Worm (Caenorhabditis elegans) whole organism, L1 larva: ENCODE results near the gene sec-16A.1.
A peak's percentile ranks its signal among the peaks of the same experiment; 100 is the strongest.

Source experiments
- C16A3.4 ChIP-seq: fragments of 150-350 bp; optimal IDR thresholded peaks from 2 replicates; lab custom pipeline; 2014; ENCODE audit warnings: missing biosample characterization, missing genetic modification characterization
- C34B4.2 ChIP-seq: sonication (generic microtip); optimal IDR thresholded peaks from 2 replicates; lab custom pipeline; 2017; ENCODE audit warnings: mild to moderate bottlenecking, missing genetic modification characterization, missing compliant biosample characterization
- F16B12.6 ChIP-seq: fragments of 150-350 bp; optimal IDR thresholded peaks from 2 replicates; lab custom pipeline; 2014; ENCODE audit warnings: missing biosample characterization, missing genetic modification characterization
- aha-1 ChIP-seq: fragments of 150-350 bp; optimal IDR thresholded peaks from 2 replicates; lab custom pipeline; 2014; ENCODE audit warnings: missing biosample characterization, missing genetic modification characterization
- alr-1 ChIP-seq: fragments of 200-800 bp; sonication (Bioruptor generic); optimal IDR thresholded peaks from 2 replicates; lab custom pipeline; 2018; ENCODE audit warnings: borderline replicate concordance, mild to moderate bottlenecking, missing genetic modification characterization, missing compliant biosample characterization
- ama-1 ChIP-seq: fragments of 150-350 bp; optimal IDR thresholded peaks from 2 replicates; lab custom pipeline; 2014
- ceh-82 ChIP-seq, 3 experiments: fragments of 150-350 bp in 1 of 3; sonication (generic microtip) in 2 of 3; optimal IDR thresholded peaks; 2 replicates each; lab custom pipeline; 2014 to 2017; ENCODE audit warnings: missing biosample characterization in 3 of 3, missing genetic modification characterization in 3 of 3
- ceh-90 ChIP-seq: sonication (generic microtip); optimal IDR thresholded peaks from 2 replicates; lab custom pipeline; 2016; ENCODE audit warnings: missing genetic modification characterization, missing compliant biosample characterization
- ces-1 ChIP-seq: fragments of 150-350 bp; optimal IDR thresholded peaks from 2 replicates; lab custom pipeline; 2014; ENCODE audit warnings: missing biosample characterization, missing genetic modification reagents, missing genetic modification characterization
- egl-13 ChIP-seq: sonication (generic microtip); optimal IDR thresholded peaks from 2 replicates; lab custom pipeline; 2016; ENCODE audit warnings: missing genotype, missing genetic modification reagents, missing genetic modification characterization, missing compliant biosample characterization
- egl-27 ChIP-seq, 2 experiments: fragments of 150-350 bp in 1 of 2; sonication (generic microtip); optimal IDR thresholded peaks; 3 replicates each; lab custom pipeline; 2017 to 2018; ENCODE audit warnings: missing biosample characterization in 2 of 2, missing genetic modification characterization in 2 of 2, missing genetic modification reagents in 2 of 2
- elt-3 ChIP-seq, 6 experiments: fragments of 150-350 bp in 1 of 6; sonication (generic microtip); optimal IDR thresholded peaks; 2 replicates each; lab custom pipeline; 2017 to 2018; ENCODE audit warnings: missing biosample characterization in 6 of 6, missing genetic modification characterization in 6 of 6, inconsistent platforms in 1 of 6
- ets-5 ChIP-seq: fragments of 200-800 bp; sonication (Bioruptor generic); IDR thresholded peaks from 2 replicates; pipeline ENCODE4 v1.3.6; 2022; ENCODE audit warnings: missing genetic modification characterization, missing compliant biosample characterization
- fkh-10 ChIP-seq: sonication (generic microtip); optimal IDR thresholded peaks from 2 replicates; lab custom pipeline; 2017; ENCODE audit warnings: missing biosample characterization, missing genetic modification reagents, missing genetic modification characterization
- fkh-4 ChIP-seq: sonication (generic microtip); optimal IDR thresholded peaks from 2 replicates; lab custom pipeline; 2016; ENCODE audit warnings: missing compliant biosample characterization, missing genetic modification characterization, borderline replicate concordance
- fkh-8 ChIP-seq: sonication (generic microtip); optimal IDR thresholded peaks from 2 replicates; lab custom pipeline; 2016; ENCODE audit warnings: mild to moderate bottlenecking, missing genetic modification characterization, missing compliant biosample characterization
- grh-1 ChIP-seq: fragments of 200-800 bp; sonication (Bioruptor generic); IDR thresholded peaks from 2 replicates; pipeline ENCODE4 v1.3.6; 2022; ENCODE audit warnings: missing genetic modification reagents, missing genetic modification characterization, missing compliant biosample characterization
- hlh-17 ChIP-seq: fragments of 200-800 bp; sonication (Bioruptor generic); optimal IDR thresholded peaks from 2 replicates; lab custom pipeline; 2018; ENCODE audit warnings: missing genetic modification characterization, mild to moderate bottlenecking, missing compliant biosample characterization, moderate library complexity, borderline replicate concordance
- hlh-4 ChIP-seq: sonication (generic microtip); optimal IDR thresholded peaks from 2 replicates; lab custom pipeline; 2016; ENCODE audit warnings: mild to moderate bottlenecking, missing genetic modification characterization, missing compliant biosample characterization
- hpl-2 ChIP-seq: fragments of 150-350 bp; optimal IDR thresholded peaks from 2 replicates; lab custom pipeline; 2014; ENCODE audit warnings: missing biosample characterization, missing genetic modification reagents, missing genetic modification characterization
- irx-1 ChIP-seq: sonication (generic microtip); optimal IDR thresholded peaks from 2 replicates; lab custom pipeline; 2016; ENCODE audit warnings: missing genetic modification characterization, missing compliant biosample characterization
- lin-13 ChIP-seq: fragments of 150-350 bp; optimal IDR thresholded peaks from 2 replicates; lab custom pipeline; 2014; ENCODE audit warnings: missing biosample characterization, missing genetic modification reagents, missing genetic modification characterization
- lin-14 ChIP-seq: fragments of 200-800 bp; sonication (Bioruptor generic); optimal IDR thresholded peaks from 2 replicates; lab custom pipeline; 2018; ENCODE audit warnings: mild to moderate bottlenecking, missing genetic modification characterization, moderate library complexity, missing compliant biosample characterization
- lin-39 ChIP-seq: fragments of 150-350 bp; optimal IDR thresholded peaks from 2 replicates; lab custom pipeline; 2014; ENCODE audit warnings: missing biosample characterization, missing genetic modification reagents, missing genetic modification characterization
- mab-9 ChIP-seq: fragments of 200-800 bp; sonication (Bioruptor generic); IDR thresholded peaks from 2 replicates; pipeline ENCODE4 v1.3.6; 2022; ENCODE audit warnings: missing genetic modification reagents, missing genetic modification characterization, missing compliant biosample characterization
- mef-2 ChIP-seq: fragments of 150-350 bp; optimal IDR thresholded peaks from 2 replicates; lab custom pipeline; 2014; ENCODE audit warnings: missing biosample characterization, missing genetic modification characterization
- mep-1 ChIP-seq: fragments of 150-350 bp; optimal IDR thresholded peaks from 2 replicates; lab custom pipeline; 2014; ENCODE audit warnings: missing biosample characterization, missing genetic modification characterization
- nhr-11 ChIP-seq: fragments of 150-350 bp; optimal IDR thresholded peaks from 2 replicates; lab custom pipeline; 2014; ENCODE audit warnings: missing biosample characterization, missing genetic modification characterization
- nhr-12 ChIP-seq: sonication (generic microtip); optimal IDR thresholded peaks from 2 replicates; lab custom pipeline; 2017; ENCODE audit warnings: missing biosample characterization, missing genetic modification characterization
- nhr-19 ChIP-seq: fragments of 200-800 bp; sonication (Bioruptor generic); conservative IDR thresholded peaks from 2 replicates; pipeline ENCODE4 v1.3.6; 2022; ENCODE audit warnings: missing genetic modification characterization, missing compliant biosample characterization
- nhr-28 ChIP-seq: fragments of 150-350 bp; optimal IDR thresholded peaks from 2 replicates; lab custom pipeline; 2014; ENCODE audit warnings: missing biosample characterization, missing genetic modification characterization
- nhr-47 ChIP-seq: sonication (generic microtip); optimal IDR thresholded peaks from 2 replicates; lab custom pipeline; 2016; ENCODE audit warnings: mild to moderate bottlenecking, missing genetic modification characterization, moderate library complexity, missing compliant biosample characterization
- nhr-76 ChIP-seq: sonication (generic microtip); optimal IDR thresholded peaks from 2 replicates; lab custom pipeline; 2017; ENCODE audit warnings: missing biosample characterization, missing genetic modification characterization
- nhr-84 ChIP-seq: sonication (generic microtip); optimal IDR thresholded peaks from 2 replicates; lab custom pipeline; 2017; ENCODE audit warnings: missing biosample characterization, missing genetic modification characterization
- nhr-85 ChIP-seq: sonication (generic microtip); peaks from one replicate; lab custom pipeline; 2016; ENCODE audit warnings: missing genetic modification characterization, inconsistent platforms, missing compliant biosample characterization
- pqm-1 ChIP-seq: sonication (generic microtip); optimal IDR thresholded peaks from 3 replicates; lab custom pipeline; 2017; ENCODE audit warnings: missing biosample characterization, missing genetic modification characterization
- rnt-1 ChIP-seq: sonication (generic microtip); optimal IDR thresholded peaks from 2 replicates; lab custom pipeline; 2016; ENCODE audit warnings: mild to moderate bottlenecking, missing genetic modification characterization, moderate library complexity, missing compliant biosample characterization
- snpc-4 ChIP-seq: fragments of 150-350 bp; optimal IDR thresholded peaks from 2 replicates; lab custom pipeline; 2014; ENCODE audit warnings: missing biosample characterization, missing genetic modification characterization
- snu-23 ChIP-seq: sonication (generic microtip); optimal IDR thresholded peaks from 2 replicates; lab custom pipeline; 2016; ENCODE audit warnings: missing genetic modification characterization, missing compliant biosample characterization
- sup-37 ChIP-seq: fragments of 200-800 bp; sonication (Bioruptor generic); optimal IDR thresholded peaks from 2 replicates; lab custom pipeline; 2018; ENCODE audit warnings: mild to moderate bottlenecking, missing genetic modification characterization, missing compliant biosample characterization
- swsn-7 ChIP-seq: sonication (generic microtip); optimal IDR thresholded peaks from 2 replicates; lab custom pipeline; 2016; ENCODE audit warnings: missing genetic modification characterization, missing compliant biosample characterization
- tlp-1 ChIP-seq: fragments of 150-350 bp; optimal IDR thresholded peaks from 2 replicates; lab custom pipeline; 2014; ENCODE audit warnings: missing biosample characterization, missing genetic modification characterization
- unc-130 ChIP-seq: fragments of 150-350 bp; optimal IDR thresholded peaks from 2 replicates; lab custom pipeline; 2017; ENCODE audit warnings: missing biosample characterization, missing genetic modification characterization, inconsistent platforms
- unc-62 ChIP-seq: fragments of 150-350 bp; optimal IDR thresholded peaks from 2 replicates; lab custom pipeline; 2014; ENCODE audit warnings: missing biosample characterization, missing genetic modification reagents, missing genetic modification characterization
- unc-98 ChIP-seq: fragments of 200-800 bp; sonication (Bioruptor generic); IDR thresholded peaks from 2 replicates; pipeline ENCODE4 v1.3.6; 2022; ENCODE audit warnings: missing genetic modification characterization, missing compliant biosample characterization
- zip-4 ChIP-seq: fragments of 200-800 bp; sonication (Bioruptor generic); optimal IDR thresholded peaks from 2 replicates; lab custom pipeline; 2018; ENCODE audit warnings: mild to moderate bottlenecking, missing genetic modification characterization, moderate library complexity, missing compliant biosample characterization

Gene sec-16A.1

ce11 chrIII:9118921-9119606 lies 6.6 kb upstream of the sec-16A.1 start, which contains the start of gene ced-11 (continued):
- TF ChIP-seq C16A3.4 (no peak), tlp-1 (tag; lab: Kevin White, UChicago) (no peak), irx-1 (tag; lab: Kevin White, UChicago) (no peak), fkh-8 (tag; lab: Kevin White, UChicago) (no peak), nhr-84 (tag; lab: Kevin White, UChicago) (no peak), snpc-4 (tag; lab: Kevin White, UChicago) (no peak), nhr-12 (no peak), rnt-1 (tag; lab: Kevin White, UChicago) (no peak), nhr-76 (tag; lab: Kevin White, UChicago) (no peak), nhr-85 (tag; lab: Kevin White, UChicago) (peak; percentile 49), nhr-28 (tag; lab: Kevin White, UChicago) (no peak), unc-62 (GFP tag; lab: Kevin White, UChicago) (no peak), ceh-90 (tag; lab: Kevin White, UChicago) (no peak), nhr-47 (tag; lab: Kevin White, UChicago) (no peak), hpl-2 (GFP tag; lab: Kevin White, UChicago) (no peak), pqm-1 (no peak), hlh-17 (GFP tag; lab: Kevin White, UChicago) (no peak), mef-2 (tag; lab: Kevin White, UChicago) (no peak), grh-1 (GFP tag; lab: Robert Waterston, UW) (peak; percentile 66), lin-13 (GFP tag; lab: Kevin White, UChicago) (no peak), lin-14 (GFP tag; lab: Kevin White, UChicago) (peak; percentile 71), aha-1 (no peak), egl-27 (tag; optimal IDR thresholded peaks at IDR 0.05; lab: Kevin White, UChicago) (no peak), fkh-10 (GFP tag; lab: Kevin White, UChicago) (no peak), mep-1 (no peak), zip-4 (GFP tag; lab: Kevin White, UChicago) (no peak), lin-39 (tag; lab: Kevin White, UChicago) (no peak), nhr-19 (GFP tag; lab: Robert Waterston, UW) (no peak), fkh-4 (tag; lab: Kevin White, UChicago) (no peak), swsn-7 (tag; lab: Kevin White, UChicago) (no peak), elt-3 (tag; optimal IDR thresholded peaks at IDR 0.05; lab: Kevin White, UChicago) (peak in 5 of 6 experiments; percentile 25 to 81 (median 66)), F16B12.6 (tag; lab: Kevin White, UChicago) (no peak), sup-37 (GFP tag; lab: Kevin White, UChicago) (no peak), ets-5 (no peak), alr-1 (no peak), ceh-82 (tag; optimal IDR thresholded peaks at IDR 0.05; lab: Kevin White, UChicago) (no peak)

ce11 chrIII:9130588-9130987 lies 4.9 kb downstream of the sec-16A.1 start, which contains the start of gene ZK512.10:
Gene ZK512.10 (plus strand): TSS chrIII:9130888.
- no peak for TF ChIP-seq snu-23
- no peak for TF ChIP-seq ces-1 (GFP tag; lab: Kevin White, UChicago)
- TF ChIP-seq nhr-76 (tag; lab: Kevin White, UChicago), result no peak
- no peak for TF ChIP-seq lin-39 (tag; lab: Kevin White, UChicago)
- TF ChIP-seq egl-13, result no peak
- TF ChIP-seq nhr-11 (tag; lab: Kevin White, UChicago), result no peak
- TF ChIP-seq mab-9 (GFP tag; lab: Robert Waterston, UW), result no peak
- TF ChIP-seq lin-13 (GFP tag; lab: Kevin White, UChicago), result no peak
- no peak for TF ChIP-seq C34B4.2 (tag; lab: Kevin White, UChicago)
- TF ChIP-seq unc-130, result no peak
- TF ChIP-seq ceh-82 (tag; optimal IDR thresholded peaks at IDR 0.05; lab: Kevin White, UChicago), result no peak
- TF ChIP-seq lin-14 (GFP tag; lab: Kevin White, UChicago), result no peak
- no peak for TF ChIP-seq ama-1
- TF ChIP-seq unc-98 (GFP tag; lab: Robert Waterston, UW), result no peak
- TF ChIP-seq hlh-4 (tag; lab: Kevin White, UChicago), result no peak
- TF ChIP-seq, all 84 proteins: peak for 0
